Fruit fly (Drosophila melanogaster) S2 (cell line): ENCODE data around the gene Nha1.

Experiments used
- CG8478 ChIP-seq: fragments of >200 bp; optimal IDR thresholded peaks from 2 replicates; lab custom pipeline; 2018
- CTCF ChIP-seq, 2 experiments: fragments of >200 bp; optimal IDR thresholded peaks; 2 replicates each; lab custom pipeline; 2018

DNA sequence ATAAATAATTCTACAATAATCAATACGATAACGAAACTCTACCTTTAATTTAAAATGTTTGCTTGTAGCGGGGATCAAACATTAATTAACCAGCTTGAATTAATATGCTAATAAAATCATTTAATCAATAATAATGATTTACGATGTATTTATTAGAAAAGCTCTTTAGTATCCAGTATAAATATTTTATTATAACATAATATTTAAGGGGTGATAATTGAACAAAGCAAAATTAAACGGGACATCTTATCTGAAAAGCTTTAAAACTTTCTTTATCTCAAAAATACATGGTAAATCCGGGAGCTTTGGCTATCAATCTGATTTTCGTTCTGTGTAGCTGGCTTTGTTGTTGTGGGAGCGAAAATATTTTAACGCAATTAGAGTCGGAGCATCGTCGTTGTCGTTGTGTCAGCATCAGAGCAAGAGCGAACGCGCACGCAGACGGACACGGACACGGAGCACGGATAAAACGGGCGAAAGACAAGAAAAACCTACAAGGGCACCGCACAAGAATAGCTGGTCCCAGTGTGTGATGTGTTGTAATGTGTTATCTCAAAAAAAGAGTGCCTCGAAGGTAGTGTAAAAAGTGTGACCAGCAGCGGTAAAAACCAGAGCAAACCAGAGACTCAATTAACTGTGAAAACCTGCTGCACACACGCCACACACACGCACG is 4.5 kb upstream of the Nha1 start, which contains the start of gene Nlg2:
- TF ChIP-seq CG8478 (lab: Kevin White, UChicago) (no peak), CTCF (optimal IDR thresholded peaks at IDR 0.05; lab: Kevin White, UChicago) (no peak)
